Fruit fly (Drosophila melanogaster) whole organism, prepupa: ENCODE results near the gene CG4820.
A peak's percentile ranks its signal among the peaks of the same experiment; 100 is the strongest.

Experiments used
- Ets21C ChIP-seq: fragments of 200-800 bp; sonication (Bioruptor generic); optimal IDR thresholded peaks from 3 replicates; lab custom pipeline; 2016; ENCODE audit warnings: missing biosample characterization, missing genetic modification characterization
- OdsH ChIP-seq: fragments of 200-800 bp; sonication (Bioruptor generic); optimal IDR thresholded peaks from 3 replicates; lab custom pipeline; 2016; ENCODE audit warnings: missing biosample characterization, missing genetic modification characterization
- svp ChIP-seq: fragments of 200-800 bp; sonication (Bioruptor generic); peaks from one replicate; lab custom pipeline; 2016; ENCODE audit warnings: missing biosample characterization, missing genetic modification characterization

dm6 chr3R:11200042-11200884 lies 16.1 kb upstream of the CG4820 start:
- TF ChIP-seq Ets21C (no peak), OdsH (GFP tag; lab: Kevin White, UChicago) (no peak), svp (GFP tag; lab: Kevin White, UChicago) (peak; percentile 92)
